Worm (Caenorhabditis elegans) whole organism, early embryonic: ENCODE measurements around the gene pir-1.

Source experiments
- B0310.2 ChIP-seq: sonication (generic microtip); optimal IDR thresholded peaks from 2 replicates; lab custom pipeline; 2016; ENCODE audit warnings: mild to moderate bottlenecking, missing genetic modification characterization, missing compliant biosample characterization
- ama-1 ChIP-seq: fragments of 150-350 bp; optimal IDR thresholded peaks from 2 replicates; lab custom pipeline; 2014
- ceh-36 ChIP-seq: sonication (generic microtip); optimal IDR thresholded peaks from 2 replicates; lab custom pipeline; 2016; ENCODE audit warnings: missing genetic modification characterization, inconsistent platforms, missing compliant biosample characterization
- flt-1 ChIP-seq: fragments of 200-800 bp; sonication (Bioruptor generic); IDR thresholded peaks from 2 replicates; pipeline ENCODE4 v1.3.6; 2022; ENCODE audit warnings: missing genetic modification characterization, missing compliant biosample characterization
- hmg-4 ChIP-seq: fragments of 200-800 bp; sonication (Bioruptor generic); optimal IDR thresholded peaks from 2 replicates; lab custom pipeline; 2018; ENCODE audit warnings: mild to moderate bottlenecking, missing genetic modification characterization, missing compliant biosample characterization
- pes-1 ChIP-seq: fragments of 200-800 bp; sonication (Bioruptor generic); IDR thresholded peaks from 2 replicates; pipeline ENCODE4 v1.3.6; 2022; ENCODE audit warnings: missing genetic modification reagents, missing genetic modification characterization, missing compliant biosample characterization
- scrt-1 ChIP-seq: fragments of 200-800 bp; sonication (Bioruptor generic); IDR thresholded peaks from 2 replicates; pipeline ENCODE4 v1.3.6; 2022; ENCODE audit warnings: missing genetic modification characterization, missing compliant biosample characterization
- tbx-11 ChIP-seq: fragments of 200-800 bp; sonication (Bioruptor generic); IDR thresholded peaks from 2 replicates; pipeline ENCODE4 v1.3.6; 2022; ENCODE audit warnings: missing genetic modification characterization, missing compliant biosample characterization
- tbx-37 ChIP-seq: fragments of 200-800 bp; sonication (Bioruptor generic); conservative IDR thresholded peaks from 2 replicates; pipeline ENCODE4 v1.3.6; 2022; ENCODE audit warnings: missing genetic modification reagents, missing genetic modification characterization, missing compliant biosample characterization

DNA sequence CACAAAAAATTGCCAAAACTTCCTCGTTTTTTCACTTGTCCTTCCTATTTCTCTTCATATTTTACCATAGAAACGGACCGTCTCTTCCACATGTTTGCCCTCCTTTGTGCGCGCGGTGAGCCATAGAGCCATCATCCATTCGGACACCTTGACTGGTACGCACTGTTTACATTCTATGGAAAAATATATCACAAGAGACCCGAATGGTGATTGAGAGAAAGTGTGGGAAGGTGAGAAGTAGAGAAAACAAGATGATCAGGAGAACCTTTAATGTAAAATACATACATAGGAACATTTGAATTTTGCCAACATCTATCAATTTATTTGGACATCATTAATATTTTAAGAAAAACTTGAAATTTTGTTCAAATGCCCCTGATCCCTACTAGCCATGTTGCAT, 8.8 kb downstream of the pir-1 start:
- TF ChIP-seq ceh-36, result no peak
- TF ChIP-seq scrt-1 (GFP tag; lab: Robert Waterston, UW), result no peak
- TF ChIP-seq pes-1 (GFP tag; lab: Robert Waterston, UW), result no peak
- no peak for TF ChIP-seq ama-1
- TF ChIP-seq tbx-37 (GFP tag; lab: Robert Waterston, UW), result no peak
- no peak for TF ChIP-seq flt-1
- no peak for TF ChIP-seq hmg-4
- no peak for TF ChIP-seq B0310.2 (tag; lab: Kevin White, UChicago)
- no peak for TF ChIP-seq tbx-11 (GFP tag; lab: Robert Waterston, UW)
